Worm (Caenorhabditis elegans) whole organism, early embryonic: Measurements from ENCODE around the gene T24H10.4.

Experiments
- aly-1 ChIP-seq: sonication (generic microtip); optimal IDR thresholded peaks from 2 replicates; lab custom pipeline; 2016; ENCODE audit warnings: missing genetic modification characterization, missing compliant biosample characterization
- ama-1 ChIP-seq: fragments of 150-350 bp; optimal IDR thresholded peaks from 2 replicates; lab custom pipeline; 2014
- ceh-13 ChIP-seq: fragments of 200-800 bp; sonication (Bioruptor generic); optimal IDR thresholded peaks from 2 replicates; lab custom pipeline; 2018; ENCODE audit warnings: mild to moderate bottlenecking, missing genetic modification characterization, missing compliant biosample characterization
- ets-7 ChIP-seq: sonication (generic microtip); optimal IDR thresholded peaks from 2 replicates; lab custom pipeline; 2016; ENCODE audit warnings: missing genotype, missing genetic modification characterization, missing compliant biosample characterization
- flt-1 ChIP-seq: fragments of 200-800 bp; sonication (Bioruptor generic); IDR thresholded peaks from 2 replicates; pipeline ENCODE4 v1.3.6; 2022; ENCODE audit warnings: missing genetic modification characterization, missing compliant biosample characterization
- hmbx-1 ChIP-seq: sonication (generic microtip); optimal IDR thresholded peaks from 2 replicates; lab custom pipeline; 2016; ENCODE audit warnings: mild to moderate bottlenecking, missing genetic modification characterization, missing compliant biosample characterization
- hmg-4 ChIP-seq: fragments of 200-800 bp; sonication (Bioruptor generic); optimal IDR thresholded peaks from 2 replicates; lab custom pipeline; 2018; ENCODE audit warnings: mild to moderate bottlenecking, missing genetic modification characterization, missing compliant biosample characterization
- hnd-1 ChIP-seq: sonication (generic microtip); optimal IDR thresholded peaks from 2 replicates; lab custom pipeline; 2016; ENCODE audit warnings: missing genetic modification characterization, missing compliant biosample characterization
- pes-1 ChIP-seq: fragments of 200-800 bp; sonication (Bioruptor generic); IDR thresholded peaks from 2 replicates; pipeline ENCODE4 v1.3.6; 2022; ENCODE audit warnings: missing genetic modification reagents, missing genetic modification characterization, missing compliant biosample characterization
- scrt-1 ChIP-seq: fragments of 200-800 bp; sonication (Bioruptor generic); IDR thresholded peaks from 2 replicates; pipeline ENCODE4 v1.3.6; 2022; ENCODE audit warnings: missing genetic modification characterization, missing compliant biosample characterization
- sea-1 ChIP-seq: fragments of 200-800 bp; sonication (Bioruptor generic); conservative IDR thresholded peaks from 2 replicates; pipeline ENCODE4 v1.3.6; 2022; ENCODE audit warnings: missing genetic modification characterization, missing compliant biosample characterization
- tbx-11 ChIP-seq: fragments of 200-800 bp; sonication (Bioruptor generic); IDR thresholded peaks from 2 replicates; pipeline ENCODE4 v1.3.6; 2022; ENCODE audit warnings: missing genetic modification characterization, missing compliant biosample characterization
- tbx-37 ChIP-seq: fragments of 200-800 bp; sonication (Bioruptor generic); conservative IDR thresholded peaks from 2 replicates; pipeline ENCODE4 v1.3.6; 2022; ENCODE audit warnings: missing genetic modification reagents, missing genetic modification characterization, missing compliant biosample characterization
- tra-4 ChIP-seq: sonication (generic microtip); optimal IDR thresholded peaks from 2 replicates; lab custom pipeline; 2017; ENCODE audit warnings: missing genetic modification characterization, missing compliant biosample characterization

DNA sequence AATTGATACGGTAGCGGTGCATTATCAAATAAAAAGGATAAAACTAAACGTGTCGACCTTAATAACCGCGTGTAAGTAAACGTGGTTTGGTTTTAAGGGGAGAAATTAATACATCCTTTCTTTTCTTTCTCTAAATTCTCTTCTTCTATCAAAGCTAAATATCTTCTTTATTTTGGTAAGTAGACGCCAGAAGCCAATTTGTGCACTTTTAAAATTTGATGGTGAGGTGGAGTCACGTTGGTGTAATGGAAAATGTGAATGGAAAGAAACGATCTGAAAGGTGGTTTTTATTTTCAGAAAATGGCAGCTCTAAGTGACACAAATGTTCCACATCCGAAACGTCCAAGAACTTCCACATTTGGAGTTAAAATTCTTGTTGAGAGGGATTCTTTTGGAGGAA is 8.5 kb upstream of the T24H10.4 start, which contains the start of gene T24H10.5:
- TF ChIP-seq ama-1 (lab: Kevin White, UChicago) (no peak), ets-7 (tag; lab: Kevin White, UChicago) (no peak), pes-1 (GFP tag; lab: Robert Waterston, UW) (no peak), tbx-11 (GFP tag; lab: Robert Waterston, UW) (no peak), flt-1 (no peak), sea-1 (GFP tag; lab: Robert Waterston, UW) (no peak), tra-4 (tag; lab: Kevin White, UChicago) (no peak), hmbx-1 (tag; lab: Kevin White, UChicago) (no peak), aly-1 (tag; lab: Kevin White, UChicago) (no peak), ceh-13 (GFP tag; lab: Kevin White, UChicago) (no peak), tbx-37 (GFP tag; lab: Robert Waterston, UW) (no peak), hmg-4 (GFP tag; lab: Kevin White, UChicago) (no peak), scrt-1 (GFP tag; lab: Robert Waterston, UW) (no peak), hnd-1 (no peak)
